Worm (Caenorhabditis elegans) whole organism, L2 larva: ENCODE results near the gene F58B4.2.

Source experiments
- Y55F3AM.14 ChIP-seq: fragments of 200-800 bp; sonication (Bioruptor generic); optimal IDR thresholded peaks from 2 replicates; lab custom pipeline; 2018; ENCODE audit warnings: mild to moderate bottlenecking, missing genetic modification characterization, missing compliant biosample characterization
- alr-1 ChIP-seq: fragments of 150-350 bp; optimal IDR thresholded peaks from 2 replicates; lab custom pipeline; 2014; ENCODE audit warnings: missing biosample characterization, missing genetic modification characterization
- aly-2 ChIP-seq: fragments of 150-350 bp; optimal IDR thresholded peaks from 2 replicates; lab custom pipeline; 2014; ENCODE audit warnings: missing biosample characterization, missing genetic modification characterization
- ama-1 ChIP-seq: fragments of 150-350 bp; optimal IDR thresholded peaks from 2 replicates; lab custom pipeline; 2018; ENCODE audit warnings: inconsistent platforms
- blmp-1 ChIP-seq: sonication (generic microtip); optimal IDR thresholded peaks from 2 replicates; lab custom pipeline; 2017; ENCODE audit warnings: missing genetic modification characterization, mild to moderate bottlenecking, missing compliant biosample characterization, antibody characterized with exemption, moderate library complexity; ENCODE audit not compliant: insufficient read depth
- ceh-16 ChIP-seq: fragments of 150-350 bp; optimal IDR thresholded peaks from 2 replicates; lab custom pipeline; 2014; ENCODE audit warnings: missing biosample characterization, missing genetic modification characterization
- ceh-82 ChIP-seq: fragments of 150-350 bp; optimal IDR thresholded peaks from 2 replicates; lab custom pipeline; 2014; ENCODE audit warnings: missing biosample characterization, missing genetic modification characterization
- dmd-4 ChIP-seq: sonication (generic microtip); optimal IDR thresholded peaks from 2 replicates; lab custom pipeline; 2017; ENCODE audit warnings: missing biosample characterization, missing genetic modification characterization
- egl-27 ChIP-seq: sonication (generic microtip); optimal IDR thresholded peaks from 3 replicates; lab custom pipeline; 2017; ENCODE audit warnings: missing biosample characterization, missing genetic modification reagents, missing genetic modification characterization
- elt-3 ChIP-seq: sonication (generic microtip); optimal IDR thresholded peaks from 2 replicates; lab custom pipeline; 2017; ENCODE audit warnings: missing biosample characterization, missing genetic modification characterization
- fos-1 ChIP-seq: fragments of 150-350 bp; optimal IDR thresholded peaks from 2 replicates; lab custom pipeline; 2014; ENCODE audit warnings: missing biosample characterization, missing genetic modification characterization
- gmeb-1 ChIP-seq: fragments of 150-350 bp; optimal IDR thresholded peaks from 2 replicates; lab custom pipeline; 2014; ENCODE audit warnings: missing biosample characterization, missing genetic modification characterization
- lin-11 ChIP-seq: fragments of 150-350 bp; sonication (generic microtip); optimal IDR thresholded peaks from 2 replicates; lab custom pipeline; 2014; ENCODE audit warnings: missing biosample characterization, missing genetic modification characterization, inconsistent platforms, mixed read lengths
- lin-13 ChIP-seq: fragments of 150-350 bp; optimal IDR thresholded peaks from 2 replicates; lab custom pipeline; 2014; ENCODE audit warnings: missing biosample characterization, missing genetic modification reagents, missing genetic modification characterization
- lin-39 ChIP-seq: fragments of 150-350 bp; optimal IDR thresholded peaks from 2 replicates; lab custom pipeline; 2014; ENCODE audit warnings: missing biosample characterization, missing genetic modification reagents, missing genetic modification characterization
- lsy-2 ChIP-seq, 2 experiments: fragments of 150-350 bp in 1 of 2; sonication (generic microtip) in 1 of 2; optimal IDR thresholded peaks; 2 replicates each; lab custom pipeline; 2014 to 2017; ENCODE audit warnings: missing biosample characterization in 2 of 2, missing genetic modification characterization in 2 of 2
- mbf-1 ChIP-seq: sonication (generic microtip); optimal IDR thresholded peaks from 2 replicates; lab custom pipeline; 2017; ENCODE audit warnings: missing biosample characterization, missing genetic modification characterization
- mdl-1 ChIP-seq, 2 experiments: fragments of 150-350 bp in 1 of 2; sonication (generic microtip) in 1 of 2; optimal IDR thresholded peaks; 2 replicates each; lab custom pipeline; 2017; ENCODE audit warnings: missing biosample characterization in 2 of 2, missing genetic modification characterization in 2 of 2
- nhr-10 ChIP-seq: sonication (generic microtip); optimal IDR thresholded peaks from 2 replicates; lab custom pipeline; 2017; ENCODE audit warnings: missing biosample characterization, missing genetic modification characterization
- nhr-11 ChIP-seq: fragments of 150-350 bp; optimal IDR thresholded peaks from 2 replicates; lab custom pipeline; 2014; ENCODE audit warnings: missing biosample characterization, missing genetic modification characterization
- nhr-12 ChIP-seq: fragments of 150-350 bp; optimal IDR thresholded peaks from 2 replicates; lab custom pipeline; 2014; ENCODE audit warnings: missing biosample characterization, missing genetic modification characterization
- nhr-129 ChIP-seq: fragments of 150-350 bp; optimal IDR thresholded peaks from 2 replicates; lab custom pipeline; 2014; ENCODE audit warnings: missing biosample characterization, missing genetic modification characterization
- nhr-21 ChIP-seq: fragments of 150-350 bp; optimal IDR thresholded peaks from 2 replicates; lab custom pipeline; 2014; ENCODE audit warnings: missing biosample characterization, missing genetic modification characterization
- nhr-23 ChIP-seq: fragments of 150-350 bp; optimal IDR thresholded peaks from 2 replicates; lab custom pipeline; 2014; ENCODE audit warnings: missing biosample characterization, missing genetic modification reagents, missing genetic modification characterization
- nhr-237 ChIP-seq: fragments of 150-350 bp; optimal IDR thresholded peaks from 2 replicates; lab custom pipeline; 2014; ENCODE audit warnings: missing biosample characterization, missing genetic modification characterization
- nhr-25 ChIP-seq: fragments of 150-350 bp; sonication (generic microtip); optimal IDR thresholded peaks from 3 replicates; lab custom pipeline; 2014; ENCODE audit warnings: missing biosample characterization, missing genetic modification characterization
- skn-1 ChIP-seq: sonication (generic microtip); optimal IDR thresholded peaks from 2 replicates; lab custom pipeline; 2017; ENCODE audit warnings: missing biosample characterization, missing genetic modification characterization
- sma-3 ChIP-seq: sonication (generic microtip); optimal IDR thresholded peaks from 2 replicates; lab custom pipeline; 2016; ENCODE audit warnings: missing genetic modification reagents, missing genetic modification characterization, missing compliant biosample characterization
- sma-9 ChIP-seq, 2 experiments: fragments of 150-350 bp in 1 of 2; sonication (generic microtip) in 1 of 2; optimal IDR thresholded peaks; 2 replicates each; lab custom pipeline; 2014 to 2016; ENCODE audit warnings: missing genetic modification characterization in 2 of 2, mild to moderate bottlenecking in 1 of 2, missing biosample characterization in 1 of 2, missing compliant biosample characterization in 1 of 2, missing genetic modification reagents in 1 of 2, moderate library complexity in 1 of 2
- snpc-4 ChIP-seq: fragments of 150-350 bp; optimal IDR thresholded peaks from 2 replicates; lab custom pipeline; 2014; ENCODE audit warnings: missing biosample characterization, missing genetic modification characterization
- unc-39 ChIP-seq: fragments of 150-350 bp; optimal IDR thresholded peaks from 2 replicates; lab custom pipeline; 2014; ENCODE audit warnings: missing biosample characterization, missing genetic modification characterization
- unc-55 ChIP-seq: fragments of 150-350 bp; sonication (generic microtip); optimal IDR thresholded peaks from 3 replicates; lab custom pipeline; 2014; ENCODE audit warnings: missing biosample characterization, missing genetic modification reagents, missing genetic modification characterization
- unc-62 ChIP-seq: fragments of 150-350 bp; optimal IDR thresholded peaks from 2 replicates; lab custom pipeline; 2014; ENCODE audit warnings: missing biosample characterization, missing genetic modification reagents, missing genetic modification characterization
- zag-1 ChIP-seq: fragments of 150-350 bp; optimal IDR thresholded peaks from 2 replicates; lab custom pipeline; 2014; ENCODE audit warnings: missing biosample characterization, missing genetic modification characterization
- ztf-4 ChIP-seq: fragments of 150-350 bp; optimal IDR thresholded peaks from 2 replicates; lab custom pipeline; 2014; ENCODE audit warnings: missing biosample characterization, missing genetic modification characterization

Gene F58B4.2

ce11 chrV:10889036-10889435 is 29.2 kb downstream of the F58B4.2 start, which contains the start of gene F32D8.11:
F32D8.11 (minus strand) TSS chrV:10889136.
- TF ChIP-seq mbf-1 (tag; lab: Kevin White, UChicago) (no peak), ztf-4 (no peak), nhr-10 (tag; lab: Kevin White, UChicago) (no peak), blmp-1 (tag; lab: Kevin White, UChicago) (no peak), unc-62 (GFP tag; lab: Kevin White, UChicago) (no peak), egl-27 (tag; lab: Kevin White, UChicago) (no peak), ceh-16 (tag; lab: Kevin White, UChicago) (no peak), ceh-82 (tag; lab: Kevin White, UChicago) (no peak), mdl-1 (tag; optimal IDR thresholded peaks at IDR 0.05; lab: Kevin White, UChicago) (no peak), lin-13 (GFP tag; lab: Kevin White, UChicago) (no peak), lin-11 (tag; lab: Kevin White, UChicago) (no peak), nhr-129 (tag; lab: Kevin White, UChicago) (no peak), unc-55 (GFP tag; lab: Kevin White, UChicago) (no peak), sma-3 (GFP tag; lab: Kevin White, UChicago) (no peak), nhr-237 (tag; lab: Kevin White, UChicago) (no peak), snpc-4 (tag; lab: Kevin White, UChicago) (no peak), alr-1 (tag; lab: Kevin White, UChicago) (no peak), skn-1 (tag; lab: Kevin White, UChicago) (no peak), lin-39 (tag; lab: Kevin White, UChicago) (no peak), zag-1 (tag; lab: Kevin White, UChicago) (no peak)

DNA sequence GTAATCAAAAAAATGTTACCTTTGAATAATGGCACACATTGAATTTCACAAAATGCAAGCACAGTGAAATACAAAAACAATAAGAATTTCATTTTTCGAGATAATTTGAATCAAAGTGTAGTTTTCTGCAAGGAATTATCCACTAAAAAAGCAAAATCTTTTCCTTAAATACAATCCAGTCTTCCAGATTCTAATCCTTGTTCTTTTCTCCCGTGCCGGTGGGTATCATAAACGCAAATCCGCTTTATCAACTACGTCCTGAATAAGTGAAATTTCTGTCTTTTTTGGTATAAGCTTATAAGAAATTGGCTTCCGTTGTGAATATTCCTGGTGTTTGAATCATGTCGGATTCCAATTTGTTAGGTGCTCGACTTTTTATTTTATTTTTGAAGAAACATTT is 30.1 kb downstream of the F58B4.2 start:
- TF ChIP-seq gmeb-1 (tag; lab: Kevin White, UChicago) (no peak), nhr-237 (tag; lab: Kevin White, UChicago) (no peak), sma-9 (GFP tag; optimal IDR thresholded peaks at IDR 0.05; lab: Kevin White, UChicago) (peak; percentile 11), sma-9 (tag; optimal IDR thresholded peaks at IDR 0.05; lab: Kevin White, UChicago) (no peak), nhr-23 (tag; lab: Kevin White, UChicago) (no peak), nhr-11 (tag; lab: Kevin White, UChicago) (no peak), unc-39 (no peak)

- TF ChIP-seq nhr-12 (tag; lab: Kevin White, UChicago): no peak
- TF ChIP-seq Y55F3AM.14: peak; percentile 83
Observed at ce11 chrV:10887564-10887963, 30.7 kb downstream of the F58B4.2 start.

DNA sequence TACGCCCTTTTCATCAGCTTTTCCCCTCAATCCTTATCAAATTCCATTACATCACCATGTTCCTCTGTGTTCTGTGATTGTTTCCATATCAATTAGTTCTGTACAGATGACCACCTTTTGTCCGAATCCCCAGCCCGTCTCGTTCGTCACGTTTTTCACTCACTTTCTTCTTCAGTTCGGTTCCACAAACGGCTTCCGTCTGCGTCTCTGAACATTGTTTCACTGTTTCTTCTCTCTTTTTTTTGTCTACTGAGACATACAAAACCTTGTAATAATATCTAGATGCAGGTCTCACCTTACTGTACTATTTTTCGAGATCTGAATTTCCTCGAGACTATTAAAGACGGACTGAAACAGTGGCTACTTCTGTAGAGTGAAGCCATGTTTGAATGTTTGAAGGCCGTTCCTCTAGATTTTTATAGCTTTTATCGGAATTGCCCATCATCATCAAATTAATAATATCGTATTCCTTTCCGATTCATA is 31.8 kb downstream of the F58B4.2 start, which contains the start of gene F32D8.3:
Gene F32D8.3, plus strand, starts transcription at position 433 of the 483 bp plus-strand sequence.
- TF ChIP-seq nhr-25 (tag; lab: Kevin White, UChicago) (peak; percentile 19), nhr-21 (tag; lab: Kevin White, UChicago) (peak; percentile 39), blmp-1 (tag; lab: Kevin White, UChicago) (peak; percentile 71), aly-2 (tag; lab: Kevin White, UChicago) (no peak), dmd-4 (tag; lab: Kevin White, UChicago) (no peak), unc-39 (no peak), sma-9 (GFP tag; optimal IDR thresholded peaks at IDR 0.05; lab: Kevin White, UChicago) (peak; percentile 16), sma-9 (tag; optimal IDR thresholded peaks at IDR 0.05; lab: Kevin White, UChicago) (no peak)

DNA sequence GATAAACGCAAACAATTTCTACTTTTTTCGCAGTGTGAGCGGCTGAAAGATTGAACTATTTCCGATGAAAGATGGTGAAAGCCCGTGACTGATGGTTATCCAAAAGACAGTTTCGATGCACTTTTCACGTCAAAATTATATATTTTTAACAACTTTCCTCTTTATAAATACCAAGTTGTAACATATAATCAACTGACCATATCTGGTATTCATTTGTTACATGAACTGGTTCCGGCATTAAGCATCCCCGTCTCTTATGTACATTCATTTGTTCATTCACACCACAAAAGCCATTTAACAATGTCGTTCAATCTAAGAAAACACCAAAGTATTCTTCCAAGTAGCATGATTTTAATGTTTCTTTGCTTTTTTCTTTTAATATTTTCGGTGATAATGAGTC is 34.8 kb downstream of the F58B4.2 start, which contains the start of gene F32D8.2:
Gene F32D8.2, plus strand, starts transcription at position 301 of the 400 bp plus-strand sequence.
- no peak for TF ChIP-seq ceh-16 (tag; lab: Kevin White, UChicago)
- no peak for TF ChIP-seq gmeb-1 (tag; lab: Kevin White, UChicago)
- TF ChIP-seq elt-3 (tag; lab: Kevin White, UChicago): no peak
- TF ChIP-seq nhr-129 (tag; lab: Kevin White, UChicago): no peak
- TF ChIP-seq lsy-2 (tag; optimal IDR thresholded peaks at IDR 0.05; lab: Kevin White, UChicago): no peak
- no peak for TF ChIP-seq unc-62 (GFP tag; lab: Kevin White, UChicago)
- no peak for TF ChIP-seq fos-1
- no peak for TF ChIP-seq nhr-25 (tag; lab: Kevin White, UChicago)
- no peak for TF ChIP-seq ama-1
- TF ChIP-seq aly-2 (tag; lab: Kevin White, UChicago): no peak
- no peak for TF ChIP-seq ceh-82 (tag; lab: Kevin White, UChicago)
- TF ChIP-seq sma-9 (GFP tag; optimal IDR thresholded peaks at IDR 0.05; lab: Kevin White, UChicago): no peak
- TF ChIP-seq sma-9 (tag; optimal IDR thresholded peaks at IDR 0.05; lab: Kevin White, UChicago): no peak
- no peak for TF ChIP-seq sma-3 (GFP tag; lab: Kevin White, UChicago)
